Worm (Caenorhabditis elegans) whole organism, early embryonic: Measurements from ENCODE around the gene str-101.

Source experiments
- B0310.2 ChIP-seq: sonication (generic microtip); optimal IDR thresholded peaks from 2 replicates; lab custom pipeline; 2016; ENCODE audit warnings: mild to moderate bottlenecking, missing genetic modification characterization, missing compliant biosample characterization
- F13C5.2 ChIP-seq: sonication (generic microtip); optimal IDR thresholded peaks from 2 replicates; lab custom pipeline; 2017; ENCODE audit warnings: mild to moderate bottlenecking, missing genetic modification characterization, inconsistent platforms, missing compliant biosample characterization
- aly-1 ChIP-seq: sonication (generic microtip); optimal IDR thresholded peaks from 2 replicates; lab custom pipeline; 2016; ENCODE audit warnings: missing genetic modification characterization, missing compliant biosample characterization
- ama-1 ChIP-seq: fragments of 150-350 bp; optimal IDR thresholded peaks from 2 replicates; lab custom pipeline; 2014
- ceh-13 ChIP-seq: fragments of 200-800 bp; sonication (Bioruptor generic); optimal IDR thresholded peaks from 2 replicates; lab custom pipeline; 2018; ENCODE audit warnings: mild to moderate bottlenecking, missing genetic modification characterization, missing compliant biosample characterization
- ceh-36 ChIP-seq: sonication (generic microtip); optimal IDR thresholded peaks from 2 replicates; lab custom pipeline; 2016; ENCODE audit warnings: missing genetic modification characterization, inconsistent platforms, missing compliant biosample characterization
- ets-7 ChIP-seq: sonication (generic microtip); optimal IDR thresholded peaks from 2 replicates; lab custom pipeline; 2016; ENCODE audit warnings: missing genotype, missing genetic modification characterization, missing compliant biosample characterization
- flt-1 ChIP-seq: fragments of 200-800 bp; sonication (Bioruptor generic); IDR thresholded peaks from 2 replicates; pipeline ENCODE4 v1.3.6; 2022; ENCODE audit warnings: missing genetic modification characterization, missing compliant biosample characterization
- hmbx-1 ChIP-seq: sonication (generic microtip); optimal IDR thresholded peaks from 2 replicates; lab custom pipeline; 2016; ENCODE audit warnings: mild to moderate bottlenecking, missing genetic modification characterization, missing compliant biosample characterization
- pes-1 ChIP-seq: fragments of 200-800 bp; sonication (Bioruptor generic); IDR thresholded peaks from 2 replicates; pipeline ENCODE4 v1.3.6; 2022; ENCODE audit warnings: missing genetic modification reagents, missing genetic modification characterization, missing compliant biosample characterization
- scrt-1 ChIP-seq: fragments of 200-800 bp; sonication (Bioruptor generic); IDR thresholded peaks from 2 replicates; pipeline ENCODE4 v1.3.6; 2022; ENCODE audit warnings: missing genetic modification characterization, missing compliant biosample characterization
- tra-4 ChIP-seq: sonication (generic microtip); optimal IDR thresholded peaks from 2 replicates; lab custom pipeline; 2017; ENCODE audit warnings: missing genetic modification characterization, missing compliant biosample characterization

- TF ChIP-seq aly-1 (tag; lab: Kevin White, UChicago) (no peak), hmbx-1 (no peak), tra-4 (no peak), ama-1 (lab: Kevin White, UChicago) (no peak), ets-7 (tag; lab: Kevin White, UChicago) (no peak), flt-1 (GFP tag; lab: Robert Waterston, UW) (no peak), B0310.2 (tag; lab: Kevin White, UChicago) (no peak), pes-1 (no peak), F13C5.2 (tag; lab: Kevin White, UChicago) (no peak), scrt-1 (GFP tag; lab: Robert Waterston, UW) (no peak), ceh-13 (GFP tag; lab: Kevin White, UChicago) (no peak), ceh-36 (no peak)
Observed at ce11 chrV:15710401-15710800, 1.4 kb downstream of the str-101 start, which contains the start of gene Y6E2A.1.
